Worm (Caenorhabditis elegans) whole organism, young adult: ENCODE data around the gene madf-9.

Experiments used
- B0019.2 ChIP-seq: fragments of 200-800 bp; sonication (Bioruptor generic); conservative IDR thresholded peaks from 2 replicates; pipeline ENCODE4 v1.3.6; 2022; ENCODE audit warnings: missing genetic modification reagents, missing genetic modification characterization, missing compliant biosample characterization
- B0035.1 ChIP-seq: sonication (generic microtip); optimal IDR thresholded peaks from 2 replicates; lab custom pipeline; 2016; ENCODE audit warnings: missing genetic modification characterization, mild to moderate bottlenecking, missing compliant biosample characterization, missing genotype, missing genetic modification reagents
- D2030.7 ChIP-seq: fragments of 200-800 bp; sonication (Bioruptor generic); IDR thresholded peaks from 2 replicates; pipeline ENCODE4 v1.3.6; 2022; ENCODE audit warnings: missing genetic modification reagents, missing genetic modification characterization, missing compliant biosample characterization
- F10E7.11 ChIP-seq: sonication (generic microtip); optimal IDR thresholded peaks from 2 replicates; lab custom pipeline; 2017; ENCODE audit warnings: mild to moderate bottlenecking, missing genetic modification characterization, moderate library complexity, missing compliant biosample characterization
- F22D6.2 ChIP-seq: sonication (generic microtip); optimal IDR thresholded peaks from 2 replicates; lab custom pipeline; 2016; ENCODE audit warnings: mild to moderate bottlenecking, missing genetic modification characterization, missing compliant biosample characterization
- F37B4.10 ChIP-seq: fragments of 200-800 bp; sonication (Bioruptor generic); IDR thresholded peaks from 2 replicates; pipeline ENCODE4 v1.3.6; 2022; ENCODE audit warnings: missing genetic modification characterization, missing compliant biosample characterization
- F49E8.2 ChIP-seq: sonication (generic microtip); optimal IDR thresholded peaks from 3 replicates; lab custom pipeline; 2017; ENCODE audit warnings: missing genetic modification characterization, mild to moderate bottlenecking, missing compliant biosample characterization, antibody characterized with exemption, moderate library complexity; ENCODE audit not compliant: insufficient read depth
- F57A8.1 ChIP-seq: fragments of 200-800 bp; sonication (Bioruptor generic); optimal IDR thresholded peaks from 2 replicates; lab custom pipeline; 2018; ENCODE audit warnings: mild to moderate bottlenecking, missing genetic modification characterization, moderate library complexity, missing compliant biosample characterization
- Y56A3A.18 ChIP-seq: fragments of 200-800 bp; sonication (Bioruptor generic); IDR thresholded peaks from 2 replicates; pipeline ENCODE4 v1.3.6; 2022; ENCODE audit warnings: missing genetic modification reagents, missing genetic modification characterization, missing compliant biosample characterization
- Y95B8A.8 ChIP-seq: fragments of 200-800 bp; sonication (Bioruptor generic); IDR thresholded peaks from 2 replicates; pipeline ENCODE4 v1.3.6; 2022; ENCODE audit warnings: missing genetic modification reagents, missing genetic modification characterization, missing compliant biosample characterization
- ZK185.1 ChIP-seq: sonication (generic microtip); optimal IDR thresholded peaks from 2 replicates; lab custom pipeline; 2016; ENCODE audit warnings: mild to moderate bottlenecking, missing genetic modification characterization, missing compliant biosample characterization; ENCODE audit not compliant: poor library complexity, severe bottlenecking
- aptf-3 ChIP-seq: fragments of 200-800 bp; sonication (Bioruptor generic); IDR thresholded peaks from 2 replicates; pipeline ENCODE4 v1.3.6; 2022; ENCODE audit warnings: missing genetic modification characterization, missing compliant biosample characterization
- bed-1 ChIP-seq: fragments of 200-800 bp; sonication (Bioruptor generic); IDR thresholded peaks from 2 replicates; pipeline ENCODE4 v1.3.6; 2022; ENCODE audit warnings: missing genetic modification reagents, missing genetic modification characterization, missing compliant biosample characterization
- bed-2 ChIP-seq: fragments of 200-800 bp; sonication (Bioruptor generic); IDR thresholded peaks from 2 replicates; pipeline ENCODE4 v1.3.6; 2022; ENCODE audit warnings: missing genetic modification reagents, missing genetic modification characterization, missing compliant biosample characterization
- ccch-3 ChIP-seq: fragments of 200-800 bp; sonication (Bioruptor generic); optimal IDR thresholded peaks from 2 replicates; lab custom pipeline; 2018; ENCODE audit warnings: mild to moderate bottlenecking, missing genetic modification characterization, missing compliant biosample characterization
- cebp-2 ChIP-seq: fragments of 200-800 bp; sonication (Bioruptor generic); IDR thresholded peaks from 2 replicates; pipeline ENCODE4 v1.3.6; 2022; ENCODE audit warnings: missing genetic modification characterization, missing compliant biosample characterization
- ceh-58 ChIP-seq: fragments of 200-800 bp; sonication (Bioruptor generic); IDR thresholded peaks from 2 replicates; pipeline ENCODE4 v1.3.6; 2022; ENCODE audit warnings: missing genetic modification characterization, missing compliant biosample characterization
- ceh-79 ChIP-seq: sonication (generic microtip); optimal IDR thresholded peaks from 2 replicates; lab custom pipeline; 2017; ENCODE audit warnings: mild to moderate bottlenecking, missing genetic modification characterization, missing compliant biosample characterization
- chd-7 ChIP-seq: sonication (generic microtip); optimal IDR thresholded peaks from 2 replicates; lab custom pipeline; 2016; ENCODE audit warnings: mild to moderate bottlenecking, missing genetic modification characterization, moderate library complexity, missing compliant biosample characterization
- dpff-1 ChIP-seq: sonication (generic microtip); optimal IDR thresholded peaks from 2 replicates; lab custom pipeline; 2017; ENCODE audit warnings: mild to moderate bottlenecking, missing genetic modification characterization, missing compliant biosample characterization
- dpl-1 ChIP-seq: fragments of 150-350 bp; optimal IDR thresholded peaks from 2 replicates; lab custom pipeline; 2014; ENCODE audit warnings: missing biosample characterization, missing genetic modification reagents, missing genetic modification characterization
- egl-18 ChIP-seq: fragments of 200-800 bp; sonication (Bioruptor generic); IDR thresholded peaks from 2 replicates; pipeline ENCODE4 v1.3.6; 2022; ENCODE audit warnings: missing genetic modification reagents, missing genetic modification characterization, missing compliant biosample characterization
- him-1 ChIP-seq: sonication (generic microtip); optimal IDR thresholded peaks from 2 replicates; lab custom pipeline; 2016; ENCODE audit warnings: missing genotype, missing genetic modification reagents, missing genetic modification characterization, missing compliant biosample characterization
- hlh-12 ChIP-seq: sonication (generic microtip); optimal IDR thresholded peaks from 2 replicates; lab custom pipeline; 2016; ENCODE audit warnings: missing genetic modification characterization, missing compliant biosample characterization
- hmg-1.2 ChIP-seq: fragments of 200-800 bp; sonication (Bioruptor generic); IDR thresholded peaks from 2 replicates; pipeline ENCODE4 v1.3.6; 2022; ENCODE audit warnings: missing genetic modification reagents, missing genetic modification characterization, missing compliant biosample characterization
- lag-1 ChIP-seq: fragments of 200-800 bp; sonication (Bioruptor generic); IDR thresholded peaks from 2 replicates; pipeline ENCODE4 v1.3.6; 2022; ENCODE audit warnings: missing genetic modification reagents, missing genetic modification characterization, missing compliant biosample characterization
- let-526 ChIP-seq: fragments of 200-800 bp; sonication (Bioruptor generic); IDR thresholded peaks from 2 replicates; pipeline ENCODE4 v1.3.6; 2022; ENCODE audit warnings: missing genetic modification reagents, missing genetic modification characterization, missing compliant biosample characterization
- lin-40 ChIP-seq: sonication (generic microtip); optimal IDR thresholded peaks from 2 replicates; lab custom pipeline; 2016; ENCODE audit warnings: missing genetic modification characterization, mild to moderate bottlenecking, missing compliant biosample characterization, missing genotype, missing genetic modification reagents
- lin-54 ChIP-seq: fragments of 200-800 bp; sonication (Bioruptor generic); optimal IDR thresholded peaks from 2 replicates; lab custom pipeline; 2018; ENCODE audit warnings: mild to moderate bottlenecking, missing genetic modification characterization, missing compliant biosample characterization
- madf-6 ChIP-seq: fragments of 200-800 bp; sonication (Bioruptor generic); IDR thresholded peaks from 2 replicates; pipeline ENCODE4 v1.3.6; 2022; ENCODE audit warnings: missing genetic modification reagents, missing genetic modification characterization, missing compliant biosample characterization
- mes-4 ChIP-seq: sonication (generic microtip); optimal IDR thresholded peaks from 2 replicates; lab custom pipeline; 2016; ENCODE audit warnings: missing genotype, missing genetic modification characterization, missing compliant biosample characterization
- nfyb-1 ChIP-seq: fragments of 200-800 bp; sonication (Bioruptor generic); IDR thresholded peaks from 2 replicates; pipeline ENCODE4 v1.3.6; 2022; ENCODE audit warnings: missing genetic modification reagents, missing genetic modification characterization, missing compliant biosample characterization
- nhr-27 ChIP-seq: fragments of 200-800 bp; sonication (Bioruptor generic); optimal IDR thresholded peaks from 2 replicates; lab custom pipeline; 2018; ENCODE audit warnings: mild to moderate bottlenecking, missing genetic modification characterization, moderate library complexity, missing compliant biosample characterization
- pha-4 ChIP-seq: fragments of 150-350 bp; sonication (generic microtip); optimal IDR thresholded peaks from 2 replicates; lab custom pipeline; 2014; ENCODE audit warnings: missing biosample characterization, missing genetic modification reagents, missing genetic modification characterization
- repo-1 ChIP-seq: sonication (generic microtip); optimal IDR thresholded peaks from 2 replicates; lab custom pipeline; 2017; ENCODE audit warnings: mild to moderate bottlenecking, missing genetic modification characterization, missing compliant biosample characterization
- snpc-1.1 ChIP-seq: sonication (generic microtip); optimal IDR thresholded peaks from 2 replicates; lab custom pipeline; 2017; ENCODE audit warnings: missing genetic modification characterization, mild to moderate bottlenecking, missing compliant biosample characterization, antibody characterized with exemption, moderate library complexity, missing genotype, missing genetic modification reagents; ENCODE audit not compliant: insufficient read depth
- snpc-3.4 ChIP-seq: sonication (generic microtip); optimal IDR thresholded peaks from 2 replicates; lab custom pipeline; 2017; ENCODE audit warnings: missing genetic modification characterization, mild to moderate bottlenecking, missing compliant biosample characterization, antibody characterized with exemption, moderate library complexity, missing genotype, missing genetic modification reagents
- snpc-4 ChIP-seq, 5 experiments: fragments of 150-350 bp in 1 of 5; sonication (generic microtip) in 4 of 5; optimal IDR thresholded peaks; 2 replicates each; lab custom pipeline; 2014 to 2018; ENCODE audit warnings: missing genetic modification characterization in 5 of 5, missing biosample characterization in 3 of 5, antibody characterized with exemption in 2 of 5, mild to moderate bottlenecking in 2 of 5, missing compliant biosample characterization in 2 of 5, missing genotype in 2 of 5, moderate library complexity in 2 of 5, missing genetic modification reagents in 1 of 5
- tbp1 ChIP-seq: fragments of 200-800 bp; sonication (Bioruptor generic); optimal IDR thresholded peaks from 2 replicates; lab custom pipeline; 2018; ENCODE audit warnings: mild to moderate bottlenecking, missing genetic modification characterization, missing compliant biosample characterization
- unc-130 ChIP-seq: sonication (generic microtip); optimal IDR thresholded peaks from 2 replicates; lab custom pipeline; 2016; ENCODE audit warnings: missing genetic modification reagents, missing genetic modification characterization, missing compliant biosample characterization
- xnd-1 ChIP-seq: sonication (generic microtip); optimal IDR thresholded peaks from 2 replicates; lab custom pipeline; 2016; ENCODE audit warnings: missing genotype, missing genetic modification reagents, missing genetic modification characterization, missing compliant biosample characterization
- zfh-2 ChIP-seq: fragments of 200-800 bp; sonication (Bioruptor generic); conservative IDR thresholded peaks from 2 replicates; pipeline ENCODE4 v1.3.6; 2022; ENCODE audit warnings: missing genetic modification reagents, missing genetic modification characterization, missing compliant biosample characterization
- zim-3 ChIP-seq: sonication (generic microtip); optimal IDR thresholded peaks from 2 replicates; lab custom pipeline; 2017; ENCODE audit warnings: mild to moderate bottlenecking, missing genetic modification characterization, moderate library complexity, missing compliant biosample characterization
- ztf-18 ChIP-seq: sonication (generic microtip); optimal IDR thresholded peaks from 2 replicates; lab custom pipeline; 2016; ENCODE audit warnings: missing genotype, mild to moderate bottlenecking, missing genetic modification characterization, missing compliant biosample characterization
- ztf-22 ChIP-seq: fragments of 200-800 bp; sonication (Bioruptor generic); optimal IDR thresholded peaks from 2 replicates; lab custom pipeline; 2018; ENCODE audit warnings: mild to moderate bottlenecking, missing genetic modification characterization, moderate library complexity, missing compliant biosample characterization
- ztf-25 ChIP-seq: fragments of 200-800 bp; sonication (Bioruptor generic); IDR thresholded peaks from 2 replicates; pipeline ENCODE4 v1.3.6; 2022; ENCODE audit warnings: missing genetic modification reagents, missing genetic modification characterization, missing compliant biosample characterization
- ztf-28 ChIP-seq: fragments of 200-800 bp; sonication (Bioruptor generic); IDR thresholded peaks from 2 replicates; pipeline ENCODE4 v1.3.6; 2022; ENCODE audit warnings: missing genetic modification reagents, missing genetic modification characterization, missing compliant biosample characterization
- ztf-3 ChIP-seq: fragments of 200-800 bp; sonication (Bioruptor generic); optimal IDR thresholded peaks from 2 replicates; lab custom pipeline; 2018; ENCODE audit warnings: mild to moderate bottlenecking, missing genetic modification characterization, missing compliant biosample characterization

Gene madf-9

ce11 chrIV:3648634-3649240 lies 11.9 kb downstream of the madf-9 start, which contains the start of gene CC8.2 (continued):
- TF ChIP-seq F10E7.11 (tag; lab: Kevin White, UChicago) (no peak), B0019.2 (GFP tag; lab: Robert Waterston, UW) (no peak), egl-18 (GFP tag; lab: Robert Waterston, UW) (no peak), ztf-28 (GFP tag; lab: Robert Waterston, UW) (no peak), D2030.7 (peak; percentile 38; the same call in 1 of the 2 replicates), ztf-18 (no peak), let-526 (GFP tag; lab: Robert Waterston, UW) (no peak), chd-7 (peak; percentile 18), lag-1 (GFP tag; lab: Robert Waterston, UW) (no peak), lin-54 (GFP tag; lab: Kevin White, UChicago) (peak; percentile 3), zim-3 (tag; lab: Kevin White, UChicago) (no peak), F57A8.1 (GFP tag; lab: Kevin White, UChicago) (no peak), snpc-3.4 (tag; lab: Kevin White, UChicago) (no peak), lin-40 (tag; lab: Kevin White, UChicago) (peak; percentile 15), ztf-22 (GFP tag; lab: Kevin White, UChicago) (no peak), ceh-79 (tag; lab: Kevin White, UChicago) (no peak), F37B4.10 (GFP tag; lab: Robert Waterston, UW) (no peak), hmg-1.2 (GFP tag; lab: Robert Waterston, UW) (peak; percentile 63), madf-6 (GFP tag; lab: Robert Waterston, UW) (peak; percentile 96), zfh-2 (peak; percentile 75), ZK185.1 (no peak), ztf-3 (GFP tag; lab: Kevin White, UChicago) (no peak), F22D6.2 (tag; lab: Kevin White, UChicago) (no peak), xnd-1 (peak; percentile 63), F49E8.2 (tag; lab: Kevin White, UChicago) (no peak), dpl-1 (GFP tag; lab: Kevin White, UChicago) (peak; percentile 49), snpc-1.1 (tag; lab: Kevin White, UChicago) (no peak), snpc-4 (GFP tag; optimal IDR thresholded peaks at IDR 0.05; lab: Kevin White, UChicago) (no peak), snpc-4 (tag; optimal IDR thresholded peaks at IDR 0.05; lab: Kevin White, UChicago) (no peak), bed-2 (GFP tag; lab: Robert Waterston, UW) (no peak), Y95B8A.8 (0 out of 2 replicates have a peak, but pooled peaks have one; percentile 15), dpff-1 (tag; lab: Kevin White, UChicago) (no peak), tbp1 (GFP tag; lab: Kevin White, UChicago) (no peak), mes-4 (tag; lab: Kevin White, UChicago) (no peak), nfyb-1 (GFP tag; lab: Robert Waterston, UW) (peak; percentile 64), ccch-3 (GFP tag; lab: Kevin White, UChicago) (no peak), hlh-12 (no peak), ceh-58 (GFP tag; lab: Robert Waterston, UW) (no peak), repo-1 (tag; lab: Kevin White, UChicago) (no peak), aptf-3 (no peak), bed-1 (GFP tag; lab: Robert Waterston, UW) (no peak), ztf-25 (GFP tag; lab: Robert Waterston, UW) (no peak), nhr-27 (no peak), B0035.1 (tag; lab: Kevin White, UChicago) (no peak), pha-4 (tag; lab: Kevin White, UChicago) (no peak), unc-130 (GFP tag; lab: Kevin White, UChicago) (no peak), Y56A3A.18 (GFP tag; lab: Robert Waterston, UW) (no peak), cebp-2 (no peak), him-1 (tag; lab: Kevin White, UChicago) (no peak)
